Worm (Caenorhabditis elegans): ENCODE data around the gene mrpl-2.

ce11 chrIV:807027-807516 is 34.0 kb downstream of the mrpl-2 start, which contains the start of gene Y55F3BL.6:
- TF ChIP-seq flt-1 (GFP tag; IDR thresholded peaks at IDR 0.05) (no peak), cog-1 (tag; optimal IDR thresholded peaks at IDR 0.05) (no peak), ztf-23 (GFP tag; IDR thresholded peaks at IDR 0.05) (no peak), T22C8.4 (GFP tag; IDR thresholded peaks at IDR 0.05) (no peak), ztf-29 (GFP tag; IDR thresholded peaks at IDR 0.05) (no peak)
